Worm (Caenorhabditis elegans) whole organism, L1 larva: Measurements from ENCODE around the gene srbc-22.
A peak's percentile ranks its signal among the peaks of the same experiment; 100 is the strongest.

Source experiments
- C04F5.9 ChIP-seq: sonication (generic microtip); optimal IDR thresholded peaks from 2 replicates; lab custom pipeline; 2016; ENCODE audit warnings: missing genetic modification characterization, missing compliant biosample characterization
- C16A3.4 ChIP-seq: fragments of 150-350 bp; optimal IDR thresholded peaks from 2 replicates; lab custom pipeline; 2014; ENCODE audit warnings: missing biosample characterization, missing genetic modification characterization
- C34B4.2 ChIP-seq: sonication (generic microtip); optimal IDR thresholded peaks from 2 replicates; lab custom pipeline; 2017; ENCODE audit warnings: mild to moderate bottlenecking, missing genetic modification characterization, missing compliant biosample characterization
- aha-1 ChIP-seq: fragments of 150-350 bp; optimal IDR thresholded peaks from 2 replicates; lab custom pipeline; 2014; ENCODE audit warnings: missing biosample characterization, missing genetic modification characterization
- alr-1 ChIP-seq: fragments of 200-800 bp; sonication (Bioruptor generic); optimal IDR thresholded peaks from 2 replicates; lab custom pipeline; 2018; ENCODE audit warnings: borderline replicate concordance, mild to moderate bottlenecking, missing genetic modification characterization, missing compliant biosample characterization
- ama-1 ChIP-seq: fragments of 150-350 bp; optimal IDR thresholded peaks from 2 replicates; lab custom pipeline; 2014
- ceh-63 ChIP-seq: fragments of 200-800 bp; sonication (Bioruptor generic); optimal IDR thresholded peaks from 2 replicates; lab custom pipeline; 2018; ENCODE audit warnings: mild to moderate bottlenecking, missing genetic modification characterization, missing compliant biosample characterization
- ceh-8 ChIP-seq: fragments of 200-800 bp; sonication (Bioruptor generic); optimal IDR thresholded peaks from 2 replicates; lab custom pipeline; 2018; ENCODE audit warnings: mild to moderate bottlenecking, missing genetic modification characterization, moderate library complexity, missing compliant biosample characterization
- ceh-82 ChIP-seq, 3 experiments: fragments of 150-350 bp in 1 of 3; sonication (generic microtip) in 2 of 3; optimal IDR thresholded peaks; 2 replicates each; lab custom pipeline; 2014 to 2017; ENCODE audit warnings: missing biosample characterization in 3 of 3, missing genetic modification characterization in 3 of 3
- ceh-88 ChIP-seq: fragments of 200-800 bp; sonication (Bioruptor generic); IDR thresholded peaks from 2 replicates; pipeline ENCODE4 v1.3.6; 2022; ENCODE audit warnings: missing genetic modification characterization, missing compliant biosample characterization
- dpl-1 ChIP-seq, 3 experiments: fragments of 150-350 bp in 2 of 3; sonication (generic microtip) in 1 of 3; optimal IDR thresholded peaks; 2 replicates each; lab custom pipeline; 2014 to 2017; ENCODE audit warnings: missing biosample characterization in 3 of 3, missing genetic modification characterization in 3 of 3, missing genetic modification reagents in 3 of 3
- dsc-1 ChIP-seq: sonication (generic microtip); optimal IDR thresholded peaks from 2 replicates; lab custom pipeline; 2016; ENCODE audit warnings: mild to moderate bottlenecking, missing genetic modification characterization, missing compliant biosample characterization
- efl-1 ChIP-seq, 4 experiments: fragments of 150-350 bp; optimal IDR thresholded peaks in 3 of 4; peaks in 1 of 4; 1 replicate in 1 of 4; 2 replicates in 3 of 4; lab custom pipeline; 2014; ENCODE audit warnings: missing biosample characterization in 2 of 4, missing genetic modification characterization in 2 of 4, missing genetic modification reagents in 2 of 4
- egl-13 ChIP-seq: sonication (generic microtip); optimal IDR thresholded peaks from 2 replicates; lab custom pipeline; 2016; ENCODE audit warnings: missing genotype, missing genetic modification reagents, missing genetic modification characterization, missing compliant biosample characterization
- egl-27 ChIP-seq, 2 experiments: fragments of 150-350 bp in 1 of 2; sonication (generic microtip); optimal IDR thresholded peaks; 3 replicates each; lab custom pipeline; 2017 to 2018; ENCODE audit warnings: missing biosample characterization in 2 of 2, missing genetic modification characterization in 2 of 2, missing genetic modification reagents in 2 of 2
- fkh-10 ChIP-seq: sonication (generic microtip); optimal IDR thresholded peaks from 2 replicates; lab custom pipeline; 2017; ENCODE audit warnings: missing biosample characterization, missing genetic modification reagents, missing genetic modification characterization
- fkh-4 ChIP-seq: sonication (generic microtip); optimal IDR thresholded peaks from 2 replicates; lab custom pipeline; 2016; ENCODE audit warnings: missing compliant biosample characterization, missing genetic modification characterization, borderline replicate concordance
- fkh-8 ChIP-seq: sonication (generic microtip); optimal IDR thresholded peaks from 2 replicates; lab custom pipeline; 2016; ENCODE audit warnings: mild to moderate bottlenecking, missing genetic modification characterization, missing compliant biosample characterization
- hlh-17 ChIP-seq: fragments of 200-800 bp; sonication (Bioruptor generic); optimal IDR thresholded peaks from 2 replicates; lab custom pipeline; 2018; ENCODE audit warnings: missing genetic modification characterization, mild to moderate bottlenecking, missing compliant biosample characterization, moderate library complexity, borderline replicate concordance
- hpl-2 ChIP-seq: fragments of 150-350 bp; optimal IDR thresholded peaks from 2 replicates; lab custom pipeline; 2014; ENCODE audit warnings: missing biosample characterization, missing genetic modification reagents, missing genetic modification characterization
- irx-1 ChIP-seq: sonication (generic microtip); optimal IDR thresholded peaks from 2 replicates; lab custom pipeline; 2016; ENCODE audit warnings: missing genetic modification characterization, missing compliant biosample characterization
- isw-1 ChIP-seq: fragments of 200-800 bp; sonication (Bioruptor generic); IDR thresholded peaks from 2 replicates; pipeline ENCODE4 v1.3.6; 2022; ENCODE audit warnings: missing genetic modification characterization, missing compliant biosample characterization
- jun-1 ChIP-seq: fragments of 150-350 bp; optimal IDR thresholded peaks from 2 replicates; lab custom pipeline; 2014; ENCODE audit warnings: missing biosample characterization, missing genetic modification reagents, missing genetic modification characterization
- lin-35 ChIP-seq, 2 experiments: fragments of 150-350 bp; optimal IDR thresholded peaks; 2 replicates each; lab custom pipeline; 2014; ENCODE audit warnings: missing biosample characterization in 2 of 2, missing genetic modification characterization in 2 of 2, missing genetic modification reagents in 2 of 2
- lin-39 ChIP-seq: fragments of 150-350 bp; optimal IDR thresholded peaks from 2 replicates; lab custom pipeline; 2014; ENCODE audit warnings: missing biosample characterization, missing genetic modification reagents, missing genetic modification characterization
- lir-3 ChIP-seq: sonication (generic microtip); optimal IDR thresholded peaks from 2 replicates; lab custom pipeline; 2016; ENCODE audit warnings: mild to moderate bottlenecking, missing genetic modification characterization, moderate library complexity, missing compliant biosample characterization; ENCODE audit not compliant: poor library complexity
- lsy-2 ChIP-seq, 2 experiments: fragments of 150-350 bp; optimal IDR thresholded peaks; 2 replicates each; lab custom pipeline; 2014; ENCODE audit warnings: missing biosample characterization in 2 of 2, missing genetic modification characterization in 2 of 2
- mef-2 ChIP-seq: fragments of 150-350 bp; optimal IDR thresholded peaks from 2 replicates; lab custom pipeline; 2014; ENCODE audit warnings: missing biosample characterization, missing genetic modification characterization
- mep-1 ChIP-seq: fragments of 150-350 bp; optimal IDR thresholded peaks from 2 replicates; lab custom pipeline; 2014; ENCODE audit warnings: missing biosample characterization, missing genetic modification characterization
- nhr-19 ChIP-seq: fragments of 200-800 bp; sonication (Bioruptor generic); conservative IDR thresholded peaks from 2 replicates; pipeline ENCODE4 v1.3.6; 2022; ENCODE audit warnings: missing genetic modification characterization, missing compliant biosample characterization
- nhr-20 ChIP-seq: sonication (generic microtip); optimal IDR thresholded peaks from 2 replicates; lab custom pipeline; 2016; ENCODE audit warnings: mild to moderate bottlenecking, missing genetic modification characterization, missing compliant biosample characterization
- nhr-28 ChIP-seq: fragments of 150-350 bp; optimal IDR thresholded peaks from 2 replicates; lab custom pipeline; 2014; ENCODE audit warnings: missing biosample characterization, missing genetic modification characterization
- nhr-47 ChIP-seq: sonication (generic microtip); optimal IDR thresholded peaks from 2 replicates; lab custom pipeline; 2016; ENCODE audit warnings: mild to moderate bottlenecking, missing genetic modification characterization, moderate library complexity, missing compliant biosample characterization
- nhr-77 ChIP-seq: fragments of 150-350 bp; optimal IDR thresholded peaks from 2 replicates; lab custom pipeline; 2014; ENCODE audit warnings: missing biosample characterization, missing genetic modification characterization
- nhr-84 ChIP-seq: sonication (generic microtip); optimal IDR thresholded peaks from 2 replicates; lab custom pipeline; 2017; ENCODE audit warnings: missing biosample characterization, missing genetic modification characterization
- nhr-85 ChIP-seq: sonication (generic microtip); peaks from one replicate; lab custom pipeline; 2016; ENCODE audit warnings: missing genetic modification characterization, inconsistent platforms, missing compliant biosample characterization
- nhr-90 ChIP-seq: sonication (generic microtip); optimal IDR thresholded peaks from 2 replicates; lab custom pipeline; 2016; ENCODE audit warnings: mild to moderate bottlenecking, missing genetic modification characterization, missing compliant biosample characterization; ENCODE audit not compliant: poor library complexity
- pag-3 ChIP-seq: sonication (generic microtip); optimal IDR thresholded peaks from 2 replicates; lab custom pipeline; 2017; ENCODE audit warnings: missing genetic modification characterization, mild to moderate bottlenecking, missing compliant biosample characterization, antibody characterized with exemption, borderline replicate concordance; ENCODE audit not compliant: insufficient read depth
- rnt-1 ChIP-seq: sonication (generic microtip); optimal IDR thresholded peaks from 2 replicates; lab custom pipeline; 2016; ENCODE audit warnings: mild to moderate bottlenecking, missing genetic modification characterization, moderate library complexity, missing compliant biosample characterization
- snpc-4 ChIP-seq: fragments of 150-350 bp; optimal IDR thresholded peaks from 2 replicates; lab custom pipeline; 2014; ENCODE audit warnings: missing biosample characterization, missing genetic modification characterization
- sox-4 ChIP-seq: sonication (generic microtip); optimal IDR thresholded peaks from 2 replicates; lab custom pipeline; 2016; ENCODE audit warnings: missing genetic modification characterization, missing compliant biosample characterization
- sptf-1 ChIP-seq: fragments of 150-350 bp; optimal IDR thresholded peaks from 2 replicates; lab custom pipeline; 2014; ENCODE audit warnings: missing biosample characterization, missing genetic modification characterization
- swsn-7 ChIP-seq: sonication (generic microtip); optimal IDR thresholded peaks from 2 replicates; lab custom pipeline; 2016; ENCODE audit warnings: missing genetic modification characterization, missing compliant biosample characterization
- unc-62 ChIP-seq: fragments of 150-350 bp; optimal IDR thresholded peaks from 2 replicates; lab custom pipeline; 2014; ENCODE audit warnings: missing biosample characterization, missing genetic modification reagents, missing genetic modification characterization
- unc-86 ChIP-seq: sonication (generic microtip); optimal IDR thresholded peaks from 2 replicates; lab custom pipeline; 2016; ENCODE audit warnings: missing genetic modification characterization, missing compliant biosample characterization
- unc-98 ChIP-seq: fragments of 200-800 bp; sonication (Bioruptor generic); IDR thresholded peaks from 2 replicates; pipeline ENCODE4 v1.3.6; 2022; ENCODE audit warnings: missing genetic modification characterization, missing compliant biosample characterization
- zip-4 ChIP-seq: fragments of 200-800 bp; sonication (Bioruptor generic); optimal IDR thresholded peaks from 2 replicates; lab custom pipeline; 2018; ENCODE audit warnings: mild to moderate bottlenecking, missing genetic modification characterization, moderate library complexity, missing compliant biosample characterization
- ztf-11 ChIP-seq, 2 experiments: sonication (generic microtip); optimal IDR thresholded peaks; 2 replicates each; lab custom pipeline; 2016 to 2017; ENCODE audit warnings: missing genetic modification characterization in 2 of 2, missing biosample characterization in 1 of 2, missing compliant biosample characterization in 1 of 2

srbc-22 gene

DNA sequence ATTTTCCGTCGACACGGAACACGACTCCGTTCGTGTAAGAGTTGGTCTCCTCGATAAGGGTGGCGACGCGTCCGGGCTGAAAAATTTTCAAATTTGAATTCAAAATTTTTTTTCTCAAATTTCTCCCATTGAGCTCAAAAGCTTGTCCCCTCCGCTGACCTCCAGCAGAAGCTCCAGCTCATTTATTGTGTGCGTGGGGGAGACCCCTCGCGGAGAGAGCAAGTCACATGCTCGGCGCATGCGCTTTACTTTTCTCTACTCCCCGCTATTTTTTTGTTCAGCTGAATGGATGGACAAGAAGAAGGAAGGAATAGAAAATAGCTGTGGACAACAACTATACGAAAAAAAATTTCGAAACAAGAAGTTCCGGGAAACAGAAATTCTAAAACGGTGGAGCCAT lies 23.4 kb upstream of the srbc-22 start (continued):
- TF ChIP-seq lsy-2 (tag; optimal IDR thresholded peaks at IDR 0.05; lab: Kevin White, UChicago) (peak; percentile 60 to 72), rnt-1 (peak; percentile 64), ceh-82 (tag; optimal IDR thresholded peaks at IDR 0.05; lab: Kevin White, UChicago) (peak; percentile 40 to 85 (median 61)), swsn-7 (tag; lab: Kevin White, UChicago) (peak; percentile 61), alr-1 (tag; lab: Kevin White, UChicago) (no peak), hlh-17 (GFP tag; lab: Kevin White, UChicago) (no peak), unc-86 (tag; lab: Kevin White, UChicago) (peak; percentile 91), isw-1 (GFP tag; lab: Robert Waterston, UW) (peak; percentile 33), C04F5.9 (tag; lab: Kevin White, UChicago) (no peak), ceh-88 (no peak), ztf-11 (tag; optimal IDR thresholded peaks at IDR 0.05; lab: Kevin White, UChicago) (peak in 1 of 2 experiments; percentile 19), sox-4 (tag; lab: Kevin White, UChicago) (peak; percentile 42), irx-1 (peak; percentile 53), nhr-77 (no peak), lin-35 (GFP tag; optimal IDR thresholded peaks at IDR 0.05; lab: Kevin White, UChicago) (peak; percentile 26 to 48), mef-2 (tag; lab: Kevin White, UChicago) (peak; percentile 19), C34B4.2 (tag; lab: Kevin White, UChicago) (no peak), snpc-4 (tag; lab: Kevin White, UChicago) (peak; percentile 2), ama-1 (no peak), fkh-10 (GFP tag; lab: Kevin White, UChicago) (peak; percentile 76), nhr-85 (tag; lab: Kevin White, UChicago) (no peak), hpl-2 (GFP tag; lab: Kevin White, UChicago) (no peak), aha-1 (tag; lab: Kevin White, UChicago) (no peak), mep-1 (peak; percentile 71), efl-1 (optimal IDR thresholded peaks at IDR 0.05; lab: Kevin White, UChicago) (peak; percentile 35 to 44), efl-1 (GFP tag; optimal IDR thresholded peaks at IDR 0.05 in 1 of 2; lab: Kevin White, UChicago) (peak in 1 of 2 experiments; percentile 50), C16A3.4 (tag; lab: Kevin White, UChicago) (peak; percentile 36), egl-13 (tag; lab: Kevin White, UChicago) (peak; percentile 70), nhr-20 (tag; lab: Kevin White, UChicago) (peak; percentile 64)
- TF ChIP-seq, all 84 proteins: peak for 36

DNA sequence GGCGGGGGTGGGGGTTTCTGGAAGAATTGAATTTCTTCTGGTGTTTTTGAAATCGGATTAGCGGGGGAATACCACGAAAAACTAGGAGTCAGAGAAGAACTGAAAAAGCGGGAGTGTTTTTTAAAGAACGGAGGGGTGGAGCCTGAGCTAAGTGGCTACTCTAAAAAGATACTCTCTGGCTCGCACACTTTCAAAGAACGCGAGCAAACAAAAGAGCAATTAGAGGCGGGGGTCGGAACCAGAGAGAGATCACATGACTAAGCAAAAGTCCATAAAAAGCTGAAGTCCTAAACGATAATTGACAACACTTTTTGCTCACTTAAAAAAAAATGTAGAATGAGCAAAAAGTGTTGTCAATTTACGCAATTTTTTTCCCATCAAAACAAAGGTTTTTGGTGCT lies 22.6 kb upstream of the srbc-22 start:
- no peak for TF ChIP-seq efl-1 (optimal IDR thresholded peaks at IDR 0.05; lab: Kevin White, UChicago)
- no peak for TF ChIP-seq efl-1 (GFP tag; optimal IDR thresholded peaks at IDR 0.05 in 1 of 2; lab: Kevin White, UChicago)
- TF ChIP-seq egl-27 (tag; optimal IDR thresholded peaks at IDR 0.05; lab: Kevin White, UChicago), result no peak
- no peak for TF ChIP-seq zip-4
- TF ChIP-seq unc-98 (GFP tag; lab: Robert Waterston, UW), result no peak
- no peak for TF ChIP-seq lin-39 (tag; lab: Kevin White, UChicago)
- no peak for TF ChIP-seq ceh-8 (GFP tag; lab: Kevin White, UChicago)
- no peak for TF ChIP-seq nhr-28
- TF ChIP-seq nhr-47, result peak; percentile 30
- peak; percentile 26 for TF ChIP-seq unc-86 (tag; lab: Kevin White, UChicago)
- TF ChIP-seq unc-62 (GFP tag; lab: Kevin White, UChicago), result no peak
- peak in 1 of 3 experiments; percentile 7 for TF ChIP-seq dpl-1 (GFP tag; optimal IDR thresholded peaks at IDR 0.05; lab: Kevin White, UChicago)
- TF ChIP-seq snpc-4 (tag; lab: Kevin White, UChicago), result no peak
- TF ChIP-seq lir-3 (tag; lab: Kevin White, UChicago), result no peak
- no peak for TF ChIP-seq C16A3.4 (tag; lab: Kevin White, UChicago)
- no peak for TF ChIP-seq sptf-1 (tag; lab: Kevin White, UChicago)
- TF ChIP-seq fkh-10 (GFP tag; lab: Kevin White, UChicago), result no peak
- peak in 1 of 3 experiments; percentile 8 for TF ChIP-seq ceh-82 (tag; optimal IDR thresholded peaks at IDR 0.05; lab: Kevin White, UChicago)
- TF ChIP-seq nhr-90 (tag; lab: Kevin White, UChicago), result no peak
- no peak for TF ChIP-seq nhr-85 (tag; lab: Kevin White, UChicago)
- no peak for TF ChIP-seq swsn-7 (tag; lab: Kevin White, UChicago)
- TF ChIP-seq hpl-2 (GFP tag; lab: Kevin White, UChicago), result no peak
- TF ChIP-seq nhr-19 (GFP tag; lab: Robert Waterston, UW), result peak; percentile 26
- TF ChIP-seq lsy-2 (tag; optimal IDR thresholded peaks at IDR 0.05; lab: Kevin White, UChicago), result peak; percentile 9 to 18
- TF ChIP-seq rnt-1, result peak; percentile 10
- TF ChIP-seq isw-1 (GFP tag; lab: Robert Waterston, UW), result no peak
- TF ChIP-seq ceh-63 (GFP tag; lab: Kevin White, UChicago), result no peak
- no peak for TF ChIP-seq nhr-84 (tag; lab: Kevin White, UChicago)
- TF ChIP-seq pag-3 (tag; lab: Kevin White, UChicago), result no peak
- no peak for TF ChIP-seq fkh-4
- peak; percentile 12 for TF ChIP-seq dsc-1 (tag; lab: Kevin White, UChicago)
- TF ChIP-seq nhr-20 (tag; lab: Kevin White, UChicago), result no peak
- no peak for TF ChIP-seq jun-1 (tag; lab: Kevin White, UChicago)
- TF ChIP-seq fkh-8 (tag; lab: Kevin White, UChicago), result peak; percentile 25
